Worm (Caenorhabditis elegans): ENCODE data around the gene par-1.

DNA sequence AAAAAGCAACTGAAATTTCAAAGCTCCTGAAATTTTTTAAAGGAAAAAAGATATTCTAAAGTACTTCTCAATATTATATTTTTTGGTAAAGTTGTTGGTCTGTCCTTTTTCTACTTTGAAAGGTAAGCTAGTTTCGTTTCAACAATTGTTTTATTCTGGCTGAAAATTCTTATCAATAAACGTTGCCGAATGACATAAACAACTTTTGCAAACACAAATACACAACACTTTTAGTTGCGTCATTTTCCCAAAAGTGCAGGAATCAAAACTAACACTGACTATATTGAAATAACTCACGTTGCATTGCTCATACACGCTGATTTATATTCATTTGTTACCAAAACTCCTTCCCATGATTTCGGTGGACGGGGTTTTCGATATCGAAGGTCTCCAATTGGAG lies 20.6 kb upstream of the par-1 start:
- TF ChIP-seq zag-1 (tag; optimal IDR thresholded peaks at IDR 0.05), result no peak
- TF ChIP-seq fkh-10 (GFP tag; optimal IDR thresholded peaks at IDR 0.05), result no peak
- TF ChIP-seq dve-1 (tag; optimal IDR thresholded peaks at IDR 0.05; ENCODE audit: insufficient read depth), result no peak
- TF ChIP-seq fos-1 (tag; optimal IDR thresholded peaks at IDR 0.05), result no peak
- no peak for TF ChIP-seq zfp-3 (GFP tag; conservative IDR thresholded peaks at IDR 0.05)
- no peak for TF ChIP-seq nhr-11 (tag; optimal IDR thresholded peaks at IDR 0.05)
- TF ChIP-seq pha-4 (GFP tag; IDR thresholded peaks at IDR 0.05), result no peak
- no peak for TF ChIP-seq pha-4 (tag; optimal IDR thresholded peaks at IDR 0.05)
- no peak for TF ChIP-seq nhr-76 (tag; optimal IDR thresholded peaks at IDR 0.05)
- no peak for TF ChIP-seq F44E2.7 (GFP tag; IDR thresholded peaks at IDR 0.05)
- TF ChIP-seq unc-130 (GFP tag; optimal IDR thresholded peaks at IDR 0.05), result no peak
- TF ChIP-seq mep-1 (tag; optimal IDR thresholded peaks at IDR 0.05), result no peak
- no peak for TF ChIP-seq daf-8 (GFP tag; IDR thresholded peaks at IDR 0.05)
- TF ChIP-seq ceh-82 (tag; optimal IDR thresholded peaks at IDR 0.05), result no peak
- TF ChIP-seq ces-1 (GFP tag; optimal IDR thresholded peaks at IDR 0.05), result no peak

Measured in whole organism, L4 larva.